Worm (Caenorhabditis elegans) whole organism, young adult: ENCODE data around the gene C32C4.3.
A peak's percentile ranks its signal among the peaks of the same experiment; 100 is the strongest.

Experiments used
- B0336.3 ChIP-seq: fragments of 200-800 bp; sonication (Bioruptor generic); IDR thresholded peaks from 2 replicates; pipeline ENCODE4 v1.3.6; 2022; ENCODE audit warnings: missing genetic modification characterization, missing compliant biosample characterization
- C17E4.6 ChIP-seq: fragments of 200-800 bp; sonication (Bioruptor generic); IDR thresholded peaks from 2 replicates; pipeline ENCODE4 v1.3.6; 2022; ENCODE audit warnings: missing genetic modification reagents, missing genetic modification characterization, missing compliant biosample characterization
- D2030.7 ChIP-seq: fragments of 200-800 bp; sonication (Bioruptor generic); IDR thresholded peaks from 2 replicates; pipeline ENCODE4 v1.3.6; 2022; ENCODE audit warnings: missing genetic modification reagents, missing genetic modification characterization, missing compliant biosample characterization
- Y53F4B.3 ChIP-seq: fragments of 200-800 bp; sonication (Bioruptor generic); IDR thresholded peaks from 2 replicates; pipeline ENCODE4 v1.3.6; 2022; ENCODE audit warnings: missing genetic modification reagents, missing genetic modification characterization, missing compliant biosample characterization
- Y56A3A.18 ChIP-seq: fragments of 200-800 bp; sonication (Bioruptor generic); IDR thresholded peaks from 2 replicates; pipeline ENCODE4 v1.3.6; 2022; ENCODE audit warnings: missing genetic modification reagents, missing genetic modification characterization, missing compliant biosample characterization
- akir-1 ChIP-seq: fragments of 200-800 bp; sonication (Bioruptor generic); optimal IDR thresholded peaks from 2 replicates; lab custom pipeline; 2018; ENCODE audit warnings: mild to moderate bottlenecking, missing genetic modification characterization, moderate library complexity, missing compliant biosample characterization
- attf-5 ChIP-seq: fragments of 200-800 bp; sonication (Bioruptor generic); optimal IDR thresholded peaks from 2 replicates; lab custom pipeline; 2018; ENCODE audit warnings: mild to moderate bottlenecking, missing genetic modification characterization, missing compliant biosample characterization
- ceh-79 ChIP-seq: sonication (generic microtip); optimal IDR thresholded peaks from 2 replicates; lab custom pipeline; 2017; ENCODE audit warnings: mild to moderate bottlenecking, missing genetic modification characterization, missing compliant biosample characterization
- ceh-91 ChIP-seq: fragments of 200-800 bp; sonication (Bioruptor generic); IDR thresholded peaks from 2 replicates; pipeline ENCODE4 v1.3.6; 2022; ENCODE audit warnings: missing genetic modification reagents, missing genetic modification characterization, missing compliant biosample characterization
- chd-7 ChIP-seq: sonication (generic microtip); optimal IDR thresholded peaks from 2 replicates; lab custom pipeline; 2016; ENCODE audit warnings: mild to moderate bottlenecking, missing genetic modification characterization, moderate library complexity, missing compliant biosample characterization
- dox-1 ChIP-seq: fragments of 200-800 bp; sonication (Bioruptor generic); IDR thresholded peaks from 2 replicates; pipeline ENCODE4 v1.3.6; 2022; ENCODE audit warnings: missing genetic modification reagents, missing genetic modification characterization, missing compliant biosample characterization
- dpl-1 ChIP-seq: fragments of 150-350 bp; optimal IDR thresholded peaks from 2 replicates; lab custom pipeline; 2014; ENCODE audit warnings: missing biosample characterization, missing genetic modification reagents, missing genetic modification characterization
- efl-1 ChIP-seq: fragments of 150-350 bp; optimal IDR thresholded peaks from 2 replicates; lab custom pipeline; 2014; ENCODE audit warnings: missing biosample characterization, missing genetic modification reagents, missing genetic modification characterization
- fkh-3 ChIP-seq: sonication (generic microtip); optimal IDR thresholded peaks from 2 replicates; lab custom pipeline; 2016; ENCODE audit warnings: mild to moderate bottlenecking, missing genetic modification characterization, missing compliant biosample characterization
- gei-17 ChIP-seq: fragments of 200-800 bp; sonication (Bioruptor generic); optimal IDR thresholded peaks from 2 replicates; lab custom pipeline; 2018; ENCODE audit warnings: mild to moderate bottlenecking, missing genetic modification characterization, missing compliant biosample characterization
- him-1 ChIP-seq: sonication (generic microtip); optimal IDR thresholded peaks from 2 replicates; lab custom pipeline; 2016; ENCODE audit warnings: missing genotype, missing genetic modification reagents, missing genetic modification characterization, missing compliant biosample characterization
- hlh-26 ChIP-seq: fragments of 200-800 bp; sonication (Bioruptor generic); conservative IDR thresholded peaks from 2 replicates; pipeline ENCODE4 v1.3.6; 2022; ENCODE audit warnings: missing genetic modification reagents, missing genetic modification characterization, missing compliant biosample characterization
- hrde-1 ChIP-seq: sonication (generic microtip); optimal IDR thresholded peaks from 2 replicates; lab custom pipeline; 2016; ENCODE audit warnings: missing genetic modification characterization, mild to moderate bottlenecking, missing compliant biosample characterization, moderate library complexity, missing genotype, missing genetic modification reagents, borderline replicate concordance
- hsf-1 ChIP-seq: fragments of 200-800 bp; sonication (Bioruptor generic); IDR thresholded peaks from 2 replicates; pipeline ENCODE4 v1.3.6; 2022; ENCODE audit warnings: missing genetic modification reagents, missing genetic modification characterization, missing compliant biosample characterization
- lin-26 ChIP-seq: fragments of 200-800 bp; sonication (Bioruptor generic); IDR thresholded peaks from 2 replicates; pipeline ENCODE4 v1.3.6; 2022; ENCODE audit warnings: missing genetic modification reagents, missing genetic modification characterization, missing compliant biosample characterization
- lin-54 ChIP-seq: fragments of 200-800 bp; sonication (Bioruptor generic); optimal IDR thresholded peaks from 2 replicates; lab custom pipeline; 2018; ENCODE audit warnings: mild to moderate bottlenecking, missing genetic modification characterization, missing compliant biosample characterization
- lir-1 ChIP-seq: fragments of 200-800 bp; sonication (Bioruptor generic); conservative IDR thresholded peaks from 2 replicates; pipeline ENCODE4 v1.3.6; 2022; ENCODE audit warnings: missing genetic modification reagents, missing genetic modification characterization, missing compliant biosample characterization
- lsl-1 ChIP-seq: fragments of 200-800 bp; sonication (Bioruptor generic); optimal IDR thresholded peaks from 2 replicates; lab custom pipeline; 2018; ENCODE audit warnings: mild to moderate bottlenecking, missing genetic modification characterization, moderate library complexity, missing compliant biosample characterization
- madf-10 ChIP-seq: sonication (generic microtip); optimal IDR thresholded peaks from 2 replicates; lab custom pipeline; 2016; ENCODE audit warnings: mild to moderate bottlenecking, missing genetic modification characterization, missing compliant biosample characterization
- madf-6 ChIP-seq: fragments of 200-800 bp; sonication (Bioruptor generic); IDR thresholded peaks from 2 replicates; pipeline ENCODE4 v1.3.6; 2022; ENCODE audit warnings: missing genetic modification reagents, missing genetic modification characterization, missing compliant biosample characterization
- madf-8 ChIP-seq: fragments of 200-800 bp; sonication (Bioruptor generic); conservative IDR thresholded peaks from 2 replicates; pipeline ENCODE4 v1.3.6; 2022; ENCODE audit warnings: missing genetic modification reagents, missing genetic modification characterization, missing compliant biosample characterization
- mxl-1 ChIP-seq: sonication (generic microtip); optimal IDR thresholded peaks from 2 replicates; lab custom pipeline; 2016; ENCODE audit warnings: missing genetic modification characterization, missing compliant biosample characterization
- nfyb-1 ChIP-seq: fragments of 200-800 bp; sonication (Bioruptor generic); IDR thresholded peaks from 2 replicates; pipeline ENCODE4 v1.3.6; 2022; ENCODE audit warnings: missing genetic modification reagents, missing genetic modification characterization, missing compliant biosample characterization
- nhr-27 ChIP-seq: fragments of 200-800 bp; sonication (Bioruptor generic); optimal IDR thresholded peaks from 2 replicates; lab custom pipeline; 2018; ENCODE audit warnings: mild to moderate bottlenecking, missing genetic modification characterization, moderate library complexity, missing compliant biosample characterization
- nhr-80 ChIP-seq: sonication (generic microtip); optimal IDR thresholded peaks from 2 replicates; lab custom pipeline; 2016; ENCODE audit warnings: missing genetic modification characterization, missing compliant biosample characterization
- nhr-90 ChIP-seq: sonication (generic microtip); optimal IDR thresholded peaks from 2 replicates; lab custom pipeline; 2016; ENCODE audit warnings: missing genotype, mild to moderate bottlenecking, missing genetic modification characterization, missing compliant biosample characterization
- pha-4 ChIP-seq: fragments of 150-350 bp; sonication (generic microtip); optimal IDR thresholded peaks from 2 replicates; lab custom pipeline; 2014; ENCODE audit warnings: missing biosample characterization, missing genetic modification reagents, missing genetic modification characterization
- sdz-38 ChIP-seq: sonication (generic microtip); optimal IDR thresholded peaks from 2 replicates; lab custom pipeline; 2016; ENCODE audit warnings: missing genotype, missing genetic modification characterization, missing compliant biosample characterization
- snpc-1.1 ChIP-seq: sonication (generic microtip); optimal IDR thresholded peaks from 2 replicates; lab custom pipeline; 2017; ENCODE audit warnings: missing genetic modification characterization, mild to moderate bottlenecking, missing compliant biosample characterization, antibody characterized with exemption, moderate library complexity, missing genotype, missing genetic modification reagents; ENCODE audit not compliant: insufficient read depth
- snpc-3.4 ChIP-seq: sonication (generic microtip); optimal IDR thresholded peaks from 2 replicates; lab custom pipeline; 2017; ENCODE audit warnings: missing genetic modification characterization, mild to moderate bottlenecking, missing compliant biosample characterization, antibody characterized with exemption, moderate library complexity, missing genotype, missing genetic modification reagents
- snpc-4 ChIP-seq, 5 experiments: fragments of 150-350 bp in 1 of 5; sonication (generic microtip) in 4 of 5; optimal IDR thresholded peaks; 2 replicates each; lab custom pipeline; 2014 to 2018; ENCODE audit warnings: missing genetic modification characterization in 5 of 5, missing biosample characterization in 3 of 5, antibody characterized with exemption in 2 of 5, mild to moderate bottlenecking in 2 of 5, missing compliant biosample characterization in 2 of 5, missing genotype in 2 of 5, moderate library complexity in 2 of 5, missing genetic modification reagents in 1 of 5
- xnd-1 ChIP-seq: sonication (generic microtip); optimal IDR thresholded peaks from 2 replicates; lab custom pipeline; 2016; ENCODE audit warnings: missing genotype, missing genetic modification reagents, missing genetic modification characterization, missing compliant biosample characterization
- ztf-26 ChIP-seq: sonication (generic microtip); optimal IDR thresholded peaks from 2 replicates; lab custom pipeline; 2017; ENCODE audit warnings: missing genetic modification characterization, missing compliant biosample characterization

Gene C32C4.3

ce11 chrV:10662000-10662399 is 15.1 kb upstream of the C32C4.3 start:
- no peak for TF ChIP-seq sdz-38 (tag; lab: Kevin White, UChicago)
- TF ChIP-seq efl-1 (GFP tag; lab: Kevin White, UChicago): peak; percentile 71
- TF ChIP-seq snpc-1.1: no peak
- TF ChIP-seq madf-8 (GFP tag; lab: Robert Waterston, UW): peak; percentile 40
- no peak for TF ChIP-seq chd-7 (tag; lab: Kevin White, UChicago)
- TF ChIP-seq dpl-1 (GFP tag; lab: Kevin White, UChicago): peak; percentile 14

- TF ChIP-seq Y53F4B.3 (no peak), nhr-90 (tag; lab: Kevin White, UChicago) (no peak), him-1 (tag; lab: Kevin White, UChicago) (no peak), madf-10 (tag; lab: Kevin White, UChicago) (no peak), attf-5 (GFP tag; lab: Kevin White, UChicago) (peak; percentile 64), nhr-27 (tag; lab: Kevin White, UChicago) (no peak), ceh-91 (GFP tag; lab: Robert Waterston, UW) (peak; percentile 47; the same call in 1 of the 2 replicates), lsl-1 (GFP tag; lab: Kevin White, UChicago) (peak; percentile 51), snpc-4 (GFP tag; optimal IDR thresholded peaks at IDR 0.05; lab: Kevin White, UChicago) (no peak), snpc-4 (tag; optimal IDR thresholded peaks at IDR 0.05; lab: Kevin White, UChicago) (no peak), pha-4 (tag; lab: Kevin White, UChicago) (no peak), fkh-3 (tag; lab: Kevin White, UChicago) (no peak), Y56A3A.18 (GFP tag; lab: Robert Waterston, UW) (no peak), lin-54 (GFP tag; lab: Kevin White, UChicago) (peak; percentile 77), dox-1 (GFP tag; lab: Robert Waterston, UW) (no peak), nhr-80 (no peak), ztf-26 (tag; lab: Kevin White, UChicago) (no peak), xnd-1 (tag; lab: Kevin White, UChicago) (peak; percentile 66), madf-6 (peak; percentile 76), lir-1 (GFP tag; lab: Robert Waterston, UW) (no peak), efl-1 (GFP tag; lab: Kevin White, UChicago) (peak; percentile 51), hlh-26 (GFP tag; lab: Robert Waterston, UW) (no peak), ceh-79 (tag; lab: Kevin White, UChicago) (no peak), nfyb-1 (0 out of 2 replicates have a peak, but pooled peaks have one; percentile 29), madf-8 (GFP tag; lab: Robert Waterston, UW) (peak; percentile 55)
Measured at ce11 chrV:10661417-10661945, 14.5 kb upstream of the C32C4.3 start, which contains the start of gene sqv-4. sqv-4 (minus strand) TSS chrV:10661467.

ce11 chrV:10659343-10659742 is 12.4 kb upstream of the C32C4.3 start:
- peak; percentile 5 for TF ChIP-seq him-1 (tag; lab: Kevin White, UChicago)
- 0 out of 2 replicates have a peak, but pooled peaks have one; percentile 43 for TF ChIP-seq hsf-1
- TF ChIP-seq gei-17: no peak
- TF ChIP-seq D2030.7: 0 out of 2 replicates have a peak, but pooled peaks have one; percentile 12
- peak; percentile 16 for TF ChIP-seq lin-54 (GFP tag; lab: Kevin White, UChicago)
- TF ChIP-seq hrde-1: peak; percentile 59
- TF ChIP-seq C17E4.6: 0 out of 2 replicates have a peak, but pooled peaks have one; percentile 43
- TF ChIP-seq akir-1: no peak
- TF ChIP-seq B0336.3 (GFP tag; lab: Robert Waterston, UW): peak; percentile 29; the same call in 1 of the 2 replicates
- peak; percentile 27; the same call in 1 of the 2 replicates for TF ChIP-seq lin-26 (GFP tag; lab: Robert Waterston, UW)
- TF ChIP-seq mxl-1 (tag; lab: Kevin White, UChicago): peak; percentile 10
- TF ChIP-seq madf-6: peak; percentile 58
- TF ChIP-seq snpc-3.4 (tag; lab: Kevin White, UChicago): no peak
